Worm (Caenorhabditis elegans): ENCODE measurements around the gene mtq-2.

- TF ChIP-seq mdl-1 (tag; optimal IDR thresholded peaks at IDR 0.05), result no peak
- TF ChIP-seq gei-8 (GFP tag; optimal IDR thresholded peaks at IDR 0.05), result no peak
- TF ChIP-seq lin-15B (tag; optimal IDR thresholded peaks at IDR 0.05), result no peak
Observed at ce11 chrII:2150485-2150985, 38.7 kb downstream of the mtq-2 start, which contains the start of the genes C40A11.7 and C40A11.8.
